Fruit fly (Drosophila melanogaster) whole organism, embryonic: ENCODE results near the gene dob.

Experiments used
- Bgb ChIP-seq: fragments of 200-800 bp; sonication (Bioruptor generic); IDR thresholded peaks from 2 replicates; pipeline ENCODE4 v1.3.6; 2022; ENCODE audit warnings: missing biosample characterization, missing genetic modification characterization; ENCODE audit not compliant: partially characterized antibody
- CG11085 ChIP-seq: fragments of 200-800 bp; sonication (Bioruptor generic); IDR thresholded peaks from 2 replicates; pipeline ENCODE4 v1.3.6; 2022; ENCODE audit warnings: missing biosample characterization, missing genetic modification characterization
- CG12391 ChIP-seq: fragments of 200-800 bp; sonication (Bioruptor generic); optimal IDR thresholded peaks from 3 replicates; lab custom pipeline; 2018; ENCODE audit warnings: missing biosample characterization, mild to moderate bottlenecking, missing genetic modification characterization, moderate library complexity
- CG12942 ChIP-seq: fragments of 200-800 bp; sonication (Bioruptor generic); optimal IDR thresholded peaks from 3 replicates; lab custom pipeline; 2016; ENCODE audit warnings: missing biosample characterization, missing genetic modification characterization
- CG13123 ChIP-seq: fragments of 200-800 bp; sonication (Bioruptor generic); optimal IDR thresholded peaks from 2 replicates; lab custom pipeline; 2016; ENCODE audit warnings: missing biosample characterization, missing genetic modification characterization
- CG13287 ChIP-seq: fragments of 200-800 bp; sonication (Bioruptor generic); IDR thresholded peaks from 2 replicates; pipeline ENCODE4 v1.3.6; 2022; ENCODE audit warnings: missing biosample characterization, missing genetic modification characterization; ENCODE audit not compliant: partially characterized antibody
- CG13424 ChIP-seq: fragments of 200-800 bp; sonication (Bioruptor generic); optimal IDR thresholded peaks from 2 replicates; lab custom pipeline; 2019; ENCODE audit warnings: missing biosample characterization, mild to moderate bottlenecking, missing genetic modification characterization, moderate library complexity
- CG13775 ChIP-seq: fragments of 200-800 bp; sonication (Bioruptor generic); optimal IDR thresholded peaks from 3 replicates; lab custom pipeline; 2017; ENCODE audit warnings: missing biosample characterization, mild to moderate bottlenecking, missing genetic modification characterization
- CG14667 ChIP-seq: fragments of 200-800 bp; sonication (Bioruptor generic); IDR thresholded peaks from 2 replicates; pipeline ENCODE4 v1.3.6; 2022; ENCODE audit warnings: missing biosample characterization, missing genetic modification characterization
- CG1647 ChIP-seq: fragments of 200-800 bp; sonication (Bioruptor generic); optimal IDR thresholded peaks from 3 replicates; lab custom pipeline; 2016; ENCODE audit warnings: missing biosample characterization, missing genetic modification characterization
- CG18764 ChIP-seq: fragments of 200-800 bp; sonication (Bioruptor generic); optimal IDR thresholded peaks from 3 replicates; lab custom pipeline; 2016; ENCODE audit warnings: missing biosample characterization, missing genetic modification characterization
- CG30431 ChIP-seq: fragments of 200-800 bp; sonication (Bioruptor generic); optimal IDR thresholded peaks from 2 replicates; lab custom pipeline; 2017; ENCODE audit warnings: missing biosample characterization, missing genetic modification characterization
- CG31224 ChIP-seq: fragments of 200-800 bp; sonication (Bioruptor generic); IDR thresholded peaks from 2 replicates; pipeline ENCODE4 v1.3.6; 2022; ENCODE audit warnings: missing biosample characterization, missing genetic modification characterization
- CG3281 ChIP-seq: fragments of 200-800 bp; sonication (Bioruptor generic); optimal IDR thresholded peaks from 3 replicates; lab custom pipeline; 2017; ENCODE audit warnings: missing biosample characterization, mild to moderate bottlenecking, missing genetic modification characterization
- CG4820 ChIP-seq: fragments of 200-800 bp; sonication (Bioruptor generic); optimal IDR thresholded peaks from 3 replicates; lab custom pipeline; 2016; ENCODE audit warnings: missing biosample characterization, missing genetic modification characterization
- CG6654 ChIP-seq: fragments of 200-800 bp; sonication (Bioruptor generic); optimal IDR thresholded peaks from 2 replicates; lab custom pipeline; 2017; ENCODE audit warnings: missing biosample characterization, mild to moderate bottlenecking, missing genetic modification characterization
- CG6791 ChIP-seq: fragments of 200-800 bp; sonication (Bioruptor generic); IDR thresholded peaks from 3 replicates; pipeline ENCODE4 v1.3.6; 2022; ENCODE audit warnings: missing biosample characterization, missing genetic modification characterization; ENCODE audit not compliant: partially characterized antibody
- CG7839 ChIP-seq: fragments of 200-800 bp; sonication (Bioruptor generic); optimal IDR thresholded peaks from 3 replicates; lab custom pipeline; 2018; ENCODE audit warnings: missing biosample characterization, mild to moderate bottlenecking, missing genetic modification characterization, moderate library complexity
- CG8290 ChIP-seq, 3 experiments: fragments of 200-800 bp; sonication (Bioruptor generic); optimal IDR thresholded peaks; 2 replicates each; lab custom pipeline; 2016 to 2019; ENCODE audit warnings: missing biosample characterization in 3 of 3, missing genetic modification characterization in 3 of 3, mild to moderate bottlenecking in 2 of 3, moderate library complexity in 1 of 3
- CkIIα-i1 ChIP-seq: fragments of 200-800 bp; sonication (Bioruptor generic); IDR thresholded peaks from 2 replicates; pipeline ENCODE4 v1.3.6; 2022; ENCODE audit warnings: missing biosample characterization, missing genetic modification characterization
- Dip2 ChIP-seq: fragments of 200-800 bp; sonication (Bioruptor generic); IDR thresholded peaks from 2 replicates; pipeline ENCODE4 v1.3.6; 2022; ENCODE audit warnings: missing biosample characterization, missing genetic modification characterization
- E2f2 ChIP-seq: fragments of 200-800 bp; sonication (Bioruptor generic); IDR thresholded peaks from 2 replicates; pipeline ENCODE4 v1.3.6; 2022; ENCODE audit warnings: missing biosample characterization, missing genetic modification characterization
- Ets97D ChIP-seq: fragments of 200-800 bp; sonication (Bioruptor generic); optimal IDR thresholded peaks from 3 replicates; lab custom pipeline; 2016; ENCODE audit warnings: missing biosample characterization, missing genetic modification characterization
- Fer1 ChIP-seq: fragments of 200-800 bp; sonication (Bioruptor generic); optimal IDR thresholded peaks from 2 replicates; lab custom pipeline; 2017; ENCODE audit warnings: missing biosample characterization, mild to moderate bottlenecking, missing genetic modification characterization
- Fer3 ChIP-seq: fragments of 200-800 bp; sonication (Bioruptor generic); optimal IDR thresholded peaks from 2 replicates; lab custom pipeline; 2018; ENCODE audit warnings: missing biosample characterization, mild to moderate bottlenecking, missing genetic modification characterization, moderate library complexity
- H2.0 ChIP-seq: fragments of 200-800 bp; sonication (Bioruptor generic); IDR thresholded peaks from 2 replicates; pipeline ENCODE4 v1.3.6; 2022; ENCODE audit warnings: missing biosample characterization, missing genetic modification characterization
- HLH3B ChIP-seq: fragments of 200-800 bp; sonication (Bioruptor generic); IDR thresholded peaks from 2 replicates; pipeline ENCODE4 v1.3.6; 2022; ENCODE audit warnings: missing biosample characterization, missing genetic modification characterization
- HLH54F ChIP-seq: fragments of 200-800 bp; sonication (Bioruptor generic); optimal IDR thresholded peaks from 3 replicates; lab custom pipeline; 2016; ENCODE audit warnings: missing biosample characterization, missing genetic modification characterization
- Hr51 ChIP-seq, 2 experiments: fragments of 200-800 bp; sonication (Bioruptor generic); optimal IDR thresholded peaks; 2 replicates in 1 of 2; 3 replicates in 1 of 2; lab custom pipeline; 2016 to 2018; ENCODE audit warnings: missing biosample characterization in 2 of 2, missing genetic modification characterization in 2 of 2, mild to moderate bottlenecking in 1 of 2, moderate library complexity in 1 of 2
- Med ChIP-seq: fragments of 200-800 bp; sonication (Bioruptor generic); peaks from one replicate; lab custom pipeline; 2016; ENCODE audit warnings: missing biosample characterization, missing genetic modification characterization, mild to moderate bottlenecking, inconsistent platforms, moderate library complexity
- Mes4 ChIP-seq: fragments of 200-800 bp; sonication (Bioruptor generic); optimal IDR thresholded peaks from 2 replicates; lab custom pipeline; 2016; ENCODE audit warnings: missing biosample characterization, missing genetic modification characterization
- Rfx ChIP-seq: fragments of 200-800 bp; sonication (Bioruptor generic); IDR thresholded peaks from 2 replicates; pipeline ENCODE4 v1.3.6; 2022; ENCODE audit warnings: missing biosample characterization, missing genetic modification characterization
- bsh ChIP-seq, 2 experiments: fragments of 200-800 bp; sonication (Bioruptor generic); optimal IDR thresholded peaks; 2 replicates each; lab custom pipeline; 2017 to 2018; ENCODE audit warnings: mild to moderate bottlenecking in 2 of 2, missing biosample characterization in 2 of 2, missing genetic modification characterization in 2 of 2, moderate library complexity in 1 of 2
- btn ChIP-seq: fragments of 200-800 bp; sonication (Bioruptor generic); optimal IDR thresholded peaks from 2 replicates; lab custom pipeline; 2016; ENCODE audit warnings: missing biosample characterization, missing genetic modification characterization
- cas ChIP-seq: fragments of 200-800 bp; sonication (Bioruptor generic); IDR thresholded peaks from 2 replicates; pipeline ENCODE4 v1.3.6; 2022; ENCODE audit warnings: missing biosample characterization, missing genetic modification characterization
- cg ChIP-seq: fragments of 200-800 bp; sonication (Bioruptor generic); optimal IDR thresholded peaks from 3 replicates; lab custom pipeline; 2019; ENCODE audit warnings: missing biosample characterization, mild to moderate bottlenecking, missing genetic modification characterization, moderate library complexity
- cwo ChIP-seq: fragments of 200-800 bp; sonication (Bioruptor generic); optimal IDR thresholded peaks from 3 replicates; lab custom pipeline; 2017; ENCODE audit warnings: missing biosample characterization, missing genetic modification characterization, mild to moderate bottlenecking, moderate library complexity, missing genetic modification reagents
- eyg ChIP-seq: fragments of 200-800 bp; sonication (Bioruptor generic); optimal IDR thresholded peaks from 3 replicates; lab custom pipeline; 2016; ENCODE audit warnings: missing biosample characterization, missing genetic modification characterization
- gro ChIP-seq: fragments of 200-800 bp; sonication (Bioruptor generic); optimal IDR thresholded peaks from 2 replicates; lab custom pipeline; 2016; ENCODE audit warnings: missing biosample characterization, missing genetic modification characterization
- lola ChIP-seq, 3 experiments: fragments of >200 bp in 2 of 3; fragments of 200-800 bp in 1 of 3; sonication (Bioruptor generic) in 1 of 3; optimal IDR thresholded peaks; 2 replicates each; lab custom pipeline; 2017 to 2019; ENCODE audit warnings: missing biosample characterization in 3 of 3, missing genetic modification characterization in 3 of 3, mild to moderate bottlenecking in 1 of 3, moderate library complexity in 1 of 3
- pita ChIP-seq: fragments of 200-800 bp; sonication (Bioruptor generic); optimal IDR thresholded peaks from 2 replicates; lab custom pipeline; 2017; ENCODE audit warnings: missing biosample characterization, mild to moderate bottlenecking, missing genetic modification characterization
- pum ChIP-seq: fragments of 200-800 bp; sonication (Bioruptor generic); optimal IDR thresholded peaks from 2 replicates; lab custom pipeline; 2016; ENCODE audit warnings: missing biosample characterization, missing genetic modification characterization
- run ChIP-seq: fragments of 200-800 bp; sonication (Bioruptor generic); optimal IDR thresholded peaks from 3 replicates; lab custom pipeline; 2018; ENCODE audit warnings: missing biosample characterization, mild to moderate bottlenecking, missing genetic modification characterization
- sc ChIP-seq, 3 experiments: fragments of >200 bp in 2 of 3; fragments of 200-800 bp in 1 of 3; sonication (Bioruptor generic) in 1 of 3; optimal IDR thresholded peaks; 2 replicates in 2 of 3; 3 replicates in 1 of 3; lab custom pipeline; 2017; ENCODE audit warnings: mild to moderate bottlenecking in 1 of 3, missing biosample characterization in 1 of 3, missing genetic modification characterization in 1 of 3, missing genetic modification reagents in 1 of 3
- sim ChIP-seq: fragments of 200-800 bp; sonication (Bioruptor generic); IDR thresholded peaks from 2 replicates; pipeline ENCODE4 v1.3.6; 2022; ENCODE audit warnings: missing biosample characterization, missing genetic modification characterization
- sima ChIP-seq: fragments of 200-800 bp; sonication (Bioruptor generic); optimal IDR thresholded peaks from 2 replicates; lab custom pipeline; 2016; ENCODE audit warnings: missing biosample characterization, missing genetic modification characterization
- ssp ChIP-seq: fragments of 200-800 bp; sonication (Bioruptor generic); IDR thresholded peaks from 2 replicates; pipeline ENCODE4 v1.3.6; 2022; ENCODE audit warnings: missing biosample characterization, missing genetic modification characterization
- stc ChIP-seq: fragments of 200-800 bp; sonication (Bioruptor generic); IDR thresholded peaks from 2 replicates; pipeline ENCODE4 v1.3.6; 2022; ENCODE audit warnings: missing biosample characterization, missing genetic modification characterization
- tap ChIP-seq: fragments of 200-800 bp; optimal IDR thresholded peaks from 3 replicates; lab custom pipeline; 2019; ENCODE audit warnings: missing biosample characterization, mild to moderate bottlenecking, missing genetic modification characterization, moderate library complexity
- tll ChIP-seq, 2 experiments: fragments of 200-800 bp in 1 of 2; fragments of >200 bp in 1 of 2; sonication (Bioruptor generic) in 1 of 2; optimal IDR thresholded peaks; 2 replicates each; lab custom pipeline; 2017 to 2019; ENCODE audit warnings: missing biosample characterization in 2 of 2, missing genetic modification characterization in 2 of 2, mild to moderate bottlenecking in 1 of 2, moderate library complexity in 1 of 2
- zfh2 ChIP-seq: fragments of 200-800 bp; sonication (Bioruptor generic); optimal IDR thresholded peaks from 2 replicates; lab custom pipeline; 2016; ENCODE audit warnings: missing biosample characterization, missing genetic modification characterization

dob gene

dm6 chrX:15077576-15078136 is 10.8 kb downstream of the dob start (continued):
- no peak for TF ChIP-seq CG8290 (GFP tag; optimal IDR thresholded peaks at IDR 0.05; lab: Kevin White, UChicago)
- no peak for TF ChIP-seq CG8290 (tag; optimal IDR thresholded peaks at IDR 0.05; lab: Kevin White, UChicago)
- TF ChIP-seq CG1647, result no peak
- no peak for TF ChIP-seq eyg (GFP tag; lab: Kevin White, UChicago)
- TF ChIP-seq H2.0 (GFP tag; lab: Robert Waterston, UW), result no peak
- peak; percentile 30 for TF ChIP-seq Med
- TF ChIP-seq CkIIα-i1 (GFP tag; lab: Robert Waterston, UW), result no peak
- no peak for TF ChIP-seq HLH3B (GFP tag; lab: Robert Waterston, UW)
- no peak for TF ChIP-seq CG13123
- no peak for TF ChIP-seq sc (optimal IDR thresholded peaks at IDR 0.05; lab: Kevin White, UChicago)
- no peak for TF ChIP-seq sc (GFP tag; optimal IDR thresholded peaks at IDR 0.05; lab: Kevin White, UChicago)
- no peak for TF ChIP-seq CG6791
- TF ChIP-seq Rfx (GFP tag; lab: Robert Waterston, UW), result no peak
- no peak for TF ChIP-seq stc (GFP tag; lab: Robert Waterston, UW)
- TF ChIP-seq ssp (GFP tag; lab: Robert Waterston, UW), result no peak
- TF ChIP-seq CG18764 (GFP tag; lab: Kevin White, UChicago), result no peak
- TF ChIP-seq Hr51 (GFP tag; optimal IDR thresholded peaks at IDR 0.05; lab: Kevin White, UChicago), result no peak
- TF ChIP-seq zfh2 (GFP tag; lab: Kevin White, UChicago), result no peak
- no peak for TF ChIP-seq tll (GFP tag; optimal IDR thresholded peaks at IDR 0.05; lab: Kevin White, UChicago)
- no peak for TF ChIP-seq CG12942 (GFP tag; lab: Kevin White, UChicago)
- TF ChIP-seq Fer1 (GFP tag; lab: Kevin White, UChicago), result no peak
- TF ChIP-seq CG4820, result no peak
- no peak for TF ChIP-seq CG13287 (GFP tag; lab: Robert Waterston, UW)
- TF ChIP-seq CG14667 (GFP tag; lab: Robert Waterston, UW), result no peak
- TF ChIP-seq CG11085 (GFP tag; lab: Robert Waterston, UW), result no peak
- no peak for TF ChIP-seq E2f2 (GFP tag; lab: Robert Waterston, UW)
- TF ChIP-seq CG30431 (GFP tag; lab: Kevin White, UChicago), result no peak
- no peak for TF ChIP-seq cwo (GFP tag; lab: Kevin White, UChicago)
- no peak for TF ChIP-seq lola (GFP tag; optimal IDR thresholded peaks at IDR 0.05; lab: Kevin White, UChicago)
- TF ChIP-seq tap (tag; lab: Kevin White, UChicago), result no peak
- no peak for TF ChIP-seq CG3281
- no peak for TF ChIP-seq sima
- no peak for TF ChIP-seq pita (GFP tag; lab: Kevin White, UChicago)
- no peak for TF ChIP-seq sim (GFP tag; lab: Robert Waterston, UW)
- peak in 1 of 2 experiments; percentile 35 for TF ChIP-seq bsh (GFP tag; optimal IDR thresholded peaks at IDR 0.05; lab: Kevin White, UChicago)
- no peak for TF ChIP-seq Fer3 (tag; lab: Kevin White, UChicago)
- no peak for TF ChIP-seq Ets97D (GFP tag; lab: Kevin White, UChicago)
- TF ChIP-seq Dip2 (GFP tag; lab: Robert Waterston, UW), result no peak
- TF ChIP-seq cas (GFP tag; lab: Robert Waterston, UW), result no peak
- no peak for TF ChIP-seq CG13775

dm6 chrX:15078394-15078793 is 11.6 kb downstream of the dob start:
- peak; percentile 4 for TF ChIP-seq gro (GFP tag; lab: Kevin White, UChicago)
- TF ChIP-seq run (tag; lab: Kevin White, UChicago), result peak; percentile 84
- TF ChIP-seq CG7839 (tag; lab: Kevin White, UChicago), result no peak
- TF ChIP-seq Bgb (GFP tag; lab: Robert Waterston, UW), result no peak
- no peak; the same call in 1 of the 2 replicates for TF ChIP-seq HLH3B (GFP tag; lab: Robert Waterston, UW)
- TF ChIP-seq pum (GFP tag; lab: Kevin White, UChicago), result no peak
- no peak for TF ChIP-seq btn (GFP tag; lab: Kevin White, UChicago)
- no peak for TF ChIP-seq cas (GFP tag; lab: Robert Waterston, UW)
- TF ChIP-seq CG13424 (tag; lab: Kevin White, UChicago), result peak; percentile 42
- no peak for TF ChIP-seq HLH54F
- no peak for TF ChIP-seq Mes4
- TF ChIP-seq CG12391, result no peak
- no peak for TF ChIP-seq CG6654
- no peak for TF ChIP-seq cg (GFP tag; lab: Kevin White, UChicago)
- no peak for TF ChIP-seq CG31224 (GFP tag; lab: Robert Waterston, UW)
